Worm (Caenorhabditis elegans): ENCODE results near the gene lpd-9.

Gene lpd-9

DNA sequence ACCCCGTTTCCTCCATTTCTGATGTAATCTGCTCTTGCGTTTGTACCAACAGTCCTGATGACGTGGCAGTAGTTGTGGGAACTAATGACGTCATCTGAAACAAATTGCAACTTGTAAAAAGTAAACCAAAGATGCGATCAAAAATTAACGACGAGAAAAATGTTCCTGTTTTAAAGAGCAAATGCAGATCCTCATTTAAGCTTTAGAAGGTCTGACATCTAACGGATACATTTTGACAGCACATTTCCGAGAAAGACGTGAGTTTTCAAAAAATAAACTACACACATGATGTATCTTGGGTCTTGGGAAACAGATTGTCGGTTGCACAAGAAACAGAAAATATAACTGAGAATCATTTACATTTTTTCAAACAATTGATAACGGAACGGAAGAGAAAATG, 36.4 kb downstream of the lpd-9 start, which contains the start of gene H09F14.1:
Gene H09F14.1, minus strand, starts transcription at position 101 of the 400 bp plus-strand sequence.
- TF ChIP-seq hlh-26 (GFP tag; conservative IDR thresholded peaks at IDR 0.05) (no peak), F23B12.7 (tag; optimal IDR thresholded peaks at IDR 0.05; ENCODE audit: insufficient read depth) (no peak), cebp-1 (GFP tag; IDR thresholded peaks at IDR 0.05) (no peak), cebp-1 (tag; optimal IDR thresholded peaks at IDR 0.05) (no peak), madf-10 (tag; optimal IDR thresholded peaks at IDR 0.05) (no peak), snpc-1.1 (tag; optimal IDR thresholded peaks at IDR 0.05; ENCODE audit: insufficient read depth) (no peak), Y53F4B.3 (GFP tag; IDR thresholded peaks at IDR 0.05) (no peak), lin-54 (GFP tag; optimal IDR thresholded peaks at IDR 0.05) (no peak), F37B4.10 (GFP tag; IDR thresholded peaks at IDR 0.05) (no peak), mel-28 (tag; optimal IDR thresholded peaks at IDR 0.05; ENCODE audit: borderline replicate concordance) (no peak), D2030.7 (GFP tag; IDR thresholded peaks at IDR 0.05) (no peak)

Measured in whole organism, young adult.